Fruit fly (Drosophila melanogaster): Measurements from ENCODE around the gene Rich.

Gene Rich

DNA sequence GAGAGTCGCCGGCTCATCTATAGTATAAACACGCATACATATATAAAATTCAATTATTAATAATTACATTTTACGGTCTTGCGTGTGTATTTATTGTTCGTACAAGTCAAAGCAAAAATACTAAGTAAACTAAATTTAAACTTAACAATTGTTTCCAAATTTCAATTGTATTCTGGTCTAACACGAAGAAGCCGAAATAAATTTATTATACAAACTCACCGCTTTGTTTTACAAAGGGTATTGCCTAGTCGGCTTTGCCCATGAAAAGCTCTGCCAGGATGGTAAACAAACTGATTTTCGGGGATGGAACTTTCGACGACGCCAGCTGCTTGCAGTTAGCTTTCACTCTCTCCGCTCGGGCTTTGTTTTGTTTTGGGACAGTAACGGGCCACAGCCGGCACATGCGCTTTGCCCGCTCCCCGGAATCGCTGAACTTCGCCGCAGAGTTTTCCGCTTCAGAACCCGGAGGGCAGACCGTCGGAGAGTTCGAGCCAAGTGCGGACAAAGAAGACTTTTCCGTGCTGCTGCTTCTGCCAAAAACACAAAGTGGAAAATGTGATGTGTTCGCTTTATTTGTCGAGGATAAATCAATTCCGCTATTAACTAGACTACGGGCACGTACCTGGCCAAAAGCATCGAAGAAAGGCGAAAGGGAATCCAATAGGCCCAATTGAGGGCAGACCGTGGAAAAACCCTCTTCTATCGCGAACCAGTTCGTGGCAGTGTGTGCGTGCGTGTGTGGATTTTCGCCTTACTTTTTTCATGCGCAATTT is 11.0 kb upstream of the Rich start, which contains the start of gene Srpk79D:
Srpk79D (plus strand) TSS at position 457 of the 773 bp plus-strand sequence.
- TF ChIP-seq CG5204 (GFP tag; optimal IDR thresholded peaks at IDR 0.05), result no peak
- no peak for TF ChIP-seq toe (GFP tag; optimal IDR thresholded peaks at IDR 0.05)
- no peak for TF ChIP-seq CG11617 (GFP tag; optimal IDR thresholded peaks at IDR 0.05)
- no peak for TF ChIP-seq cnc (optimal IDR thresholded peaks at IDR 0.05)
- TF ChIP-seq CG14711 (tag; optimal IDR thresholded peaks at IDR 0.05), result no peak
- TF ChIP-seq Crg-1 (GFP tag; optimal IDR thresholded peaks at IDR 0.05), result no peak
- no peak for TF ChIP-seq tj (GFP tag; optimal IDR thresholded peaks at IDR 0.05)
- no peak for TF ChIP-seq CG12768 (GFP tag; optimal IDR thresholded peaks at IDR 0.05)
- no peak for TF ChIP-seq pad (GFP tag; optimal IDR thresholded peaks at IDR 0.05)
- TF ChIP-seq Mnt (GFP tag; optimal IDR thresholded peaks at IDR 0.05), result no peak

DNA sequence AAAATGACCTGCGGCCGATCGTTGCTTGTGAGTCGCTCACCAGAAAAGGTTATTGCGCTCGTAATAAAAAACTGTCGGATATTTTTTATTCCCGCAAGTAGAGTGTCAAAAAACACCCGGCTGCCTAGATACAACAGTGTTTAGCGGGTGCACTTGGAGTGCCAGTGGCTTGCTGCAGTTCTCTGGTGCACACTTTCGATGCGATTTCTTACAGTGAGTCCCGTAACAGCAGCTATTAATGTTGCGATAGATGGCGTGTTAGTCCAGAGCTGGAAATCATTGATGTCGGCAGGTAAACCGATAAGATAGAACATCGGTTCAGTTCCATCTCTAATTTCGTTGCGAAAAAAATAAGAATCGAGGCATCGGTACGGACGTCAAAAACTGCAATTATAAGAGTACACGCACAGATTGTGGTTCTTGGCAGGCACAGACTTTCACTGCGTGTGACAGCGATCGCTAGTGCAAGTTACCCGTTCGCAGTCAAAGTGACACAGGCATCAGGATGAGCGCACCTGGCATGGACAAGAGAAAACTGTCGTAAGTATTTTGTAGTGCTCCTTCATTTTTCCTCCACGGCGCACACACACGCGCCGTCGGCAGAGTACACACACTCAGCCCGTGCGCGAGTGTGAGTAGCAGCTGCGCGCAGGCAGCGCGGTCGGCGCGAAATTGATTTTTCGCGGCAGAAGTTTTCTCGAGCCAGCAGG is 4.7 kb upstream of the Rich start, which contains the start of gene Csp:
Csp (plus strand) TSS at position 135 of the 710 bp plus-strand sequence.
- TF ChIP-seq ovo (GFP tag; optimal IDR thresholded peaks at IDR 0.05), result peak; percentile 18
- TF ChIP-seq Crg-1 (GFP tag; optimal IDR thresholded peaks at IDR 0.05), result peak; percentile 5
- TF ChIP-seq kay (GFP tag; ENCODE audit: borderline replicate concordance), result no peak
- TF ChIP-seq Clk (GFP tag; optimal IDR thresholded peaks at IDR 0.05), result peak; percentile 47
- peak; percentile 47 for TF ChIP-seq bab1 (GFP tag; optimal IDR thresholded peaks at IDR 0.05)
- no peak for TF ChIP-seq cnc (optimal IDR thresholded peaks at IDR 0.05)
- peak; percentile 59 for TF ChIP-seq CG5204 (GFP tag; optimal IDR thresholded peaks at IDR 0.05)
- peak; percentile 78 for TF ChIP-seq toe (GFP tag; optimal IDR thresholded peaks at IDR 0.05)
- TF ChIP-seq CG11617 (GFP tag; optimal IDR thresholded peaks at IDR 0.05), result peak; percentile 18
- peak; percentile 35 for TF ChIP-seq CG14711 (tag; optimal IDR thresholded peaks at IDR 0.05)
- TF ChIP-seq CG7045 (GFP tag; optimal IDR thresholded peaks at IDR 0.05), result peak; percentile 35
- peak; percentile 23 for TF ChIP-seq pad (GFP tag; optimal IDR thresholded peaks at IDR 0.05)
- peak; percentile 61 for TF ChIP-seq Mnt (GFP tag; optimal IDR thresholded peaks at IDR 0.05)
- peak; percentile 45 for TF ChIP-seq CG1620 (GFP tag; optimal IDR thresholded peaks at IDR 0.05)
- peak; percentile 56 for TF ChIP-seq CG12768 (GFP tag; optimal IDR thresholded peaks at IDR 0.05)
- TF ChIP-seq Hr96 (GFP tag; optimal IDR thresholded peaks at IDR 0.05), result peak; percentile 67
- TF ChIP-seq CG33017 (tag; optimal IDR thresholded peaks at IDR 0.05), result no peak
- peak; percentile 38 for TF ChIP-seq CG7101 (tag; optimal IDR thresholded peaks at IDR 0.05)
- TF ChIP-seq tj (GFP tag; optimal IDR thresholded peaks at IDR 0.05), result no peak
- peak; percentile 35 for TF ChIP-seq cic (GFP tag; optimal IDR thresholded peaks at IDR 0.05)

DNA sequence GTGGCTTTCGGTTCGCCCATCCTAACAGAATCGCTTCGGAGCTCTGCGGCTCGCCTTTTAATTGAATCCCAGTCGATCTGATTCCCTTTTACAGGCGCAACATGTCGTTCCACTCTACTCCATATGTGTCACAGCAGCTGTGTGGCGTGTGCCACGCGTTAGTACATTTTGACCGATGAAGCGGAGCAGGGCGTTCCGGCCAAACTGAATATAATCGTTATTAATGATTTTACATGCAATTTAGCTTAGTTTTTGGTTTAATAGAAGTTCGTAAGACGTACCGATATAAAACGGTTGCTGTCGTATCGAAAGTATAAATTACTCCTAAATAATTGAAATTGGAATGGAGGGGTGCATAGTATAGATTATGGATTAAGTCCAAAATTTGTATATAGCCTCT is 3.8 kb upstream of the Rich start, which contains the start of gene CG11523:
CG11523 (minus strand) TSS at position 145 of the 400 bp plus-strand sequence.
- TF ChIP-seq bab1 (GFP tag; optimal IDR thresholded peaks at IDR 0.05), result no peak
- peak; percentile 46 for TF ChIP-seq toe (GFP tag; optimal IDR thresholded peaks at IDR 0.05)
- peak; percentile 27 for TF ChIP-seq CG1620 (GFP tag; optimal IDR thresholded peaks at IDR 0.05)
- TF ChIP-seq CG12768 (GFP tag; optimal IDR thresholded peaks at IDR 0.05), result peak; percentile 32
- peak; percentile 5 for TF ChIP-seq CG11617 (GFP tag; optimal IDR thresholded peaks at IDR 0.05)
- no peak for TF ChIP-seq CG33017 (tag; optimal IDR thresholded peaks at IDR 0.05)
- TF ChIP-seq tj (GFP tag; optimal IDR thresholded peaks at IDR 0.05), result no peak
- TF ChIP-seq pad (GFP tag; optimal IDR thresholded peaks at IDR 0.05), result peak; percentile 28
- no peak for TF ChIP-seq kay (GFP tag; ENCODE audit: borderline replicate concordance)
- TF ChIP-seq ovo (GFP tag; optimal IDR thresholded peaks at IDR 0.05), result no peak
- no peak for TF ChIP-seq Crg-1 (GFP tag; optimal IDR thresholded peaks at IDR 0.05)
- no peak for TF ChIP-seq Clk (GFP tag; optimal IDR thresholded peaks at IDR 0.05)
- TF ChIP-seq cic (GFP tag; optimal IDR thresholded peaks at IDR 0.05), result no peak
- no peak for TF ChIP-seq CG14711 (tag; optimal IDR thresholded peaks at IDR 0.05)
- TF ChIP-seq CG7101 (tag; optimal IDR thresholded peaks at IDR 0.05), result peak; percentile 34
- peak; percentile 8 for TF ChIP-seq CG7045 (GFP tag; optimal IDR thresholded peaks at IDR 0.05)
- TF ChIP-seq Hr96 (GFP tag; optimal IDR thresholded peaks at IDR 0.05), result peak; percentile 25
- TF ChIP-seq CG5204 (GFP tag; optimal IDR thresholded peaks at IDR 0.05), result no peak
- TF ChIP-seq Mnt (GFP tag; optimal IDR thresholded peaks at IDR 0.05), result peak; percentile 46
- no peak for TF ChIP-seq cnc (optimal IDR thresholded peaks at IDR 0.05)

DNA sequence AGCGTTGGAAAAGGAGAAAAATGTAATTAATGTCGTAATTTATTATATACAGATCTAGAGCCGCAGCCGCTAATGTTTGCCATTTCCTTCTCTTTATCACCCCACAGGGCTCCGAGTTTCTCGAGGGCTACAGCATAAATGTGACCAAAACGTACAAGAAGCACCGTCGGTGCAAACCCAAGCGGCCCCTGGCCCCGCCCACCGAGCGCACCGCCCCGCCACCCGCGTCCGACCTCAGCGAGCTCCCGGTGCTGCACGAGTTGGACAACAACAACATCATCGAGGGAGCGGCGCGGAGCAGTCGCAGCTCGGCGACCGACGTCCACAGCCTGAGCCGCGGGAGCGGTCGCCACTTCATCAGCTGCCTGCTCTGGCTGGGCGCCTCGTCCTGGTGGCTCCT is 20.5 kb downstream of the Rich start:
- TF ChIP-seq CG11617 (GFP tag; optimal IDR thresholded peaks at IDR 0.05), result no peak
- TF ChIP-seq Crg-1 (GFP tag; optimal IDR thresholded peaks at IDR 0.05), result no peak
- no peak for TF ChIP-seq CG7101 (tag; optimal IDR thresholded peaks at IDR 0.05)
- no peak for TF ChIP-seq cnc (optimal IDR thresholded peaks at IDR 0.05)
- TF ChIP-seq bab1 (GFP tag; optimal IDR thresholded peaks at IDR 0.05), result no peak
- TF ChIP-seq Hr96 (GFP tag; optimal IDR thresholded peaks at IDR 0.05), result no peak
- TF ChIP-seq toe (GFP tag; optimal IDR thresholded peaks at IDR 0.05), result no peak
- no peak for TF ChIP-seq pad (GFP tag; optimal IDR thresholded peaks at IDR 0.05)
- no peak for TF ChIP-seq CG7045 (GFP tag; optimal IDR thresholded peaks at IDR 0.05)

DNA sequence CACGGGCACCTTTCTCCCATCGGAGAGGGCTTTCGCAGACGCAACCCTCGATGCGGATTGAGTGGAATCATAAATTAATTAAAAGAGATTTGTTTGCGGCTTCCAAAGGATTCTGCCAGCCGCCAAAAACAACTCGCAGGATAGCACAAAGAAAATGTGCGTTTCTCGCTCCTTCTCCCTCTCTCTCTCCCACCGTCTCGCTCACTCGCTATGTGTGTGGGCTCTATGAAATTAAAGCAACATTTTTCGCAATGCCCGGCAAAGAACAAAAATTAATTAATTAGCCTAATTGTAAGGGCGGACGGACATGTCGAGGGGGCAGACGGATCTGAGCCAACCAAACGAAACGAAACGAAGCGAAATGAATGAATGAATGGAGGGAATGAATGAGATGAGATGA is 25.1 kb downstream of the Rich start:
- no peak for TF ChIP-seq CG5204 (GFP tag; optimal IDR thresholded peaks at IDR 0.05)
- no peak for TF ChIP-seq Crg-1 (GFP tag; optimal IDR thresholded peaks at IDR 0.05)
- no peak for TF ChIP-seq cnc (optimal IDR thresholded peaks at IDR 0.05)

DNA sequence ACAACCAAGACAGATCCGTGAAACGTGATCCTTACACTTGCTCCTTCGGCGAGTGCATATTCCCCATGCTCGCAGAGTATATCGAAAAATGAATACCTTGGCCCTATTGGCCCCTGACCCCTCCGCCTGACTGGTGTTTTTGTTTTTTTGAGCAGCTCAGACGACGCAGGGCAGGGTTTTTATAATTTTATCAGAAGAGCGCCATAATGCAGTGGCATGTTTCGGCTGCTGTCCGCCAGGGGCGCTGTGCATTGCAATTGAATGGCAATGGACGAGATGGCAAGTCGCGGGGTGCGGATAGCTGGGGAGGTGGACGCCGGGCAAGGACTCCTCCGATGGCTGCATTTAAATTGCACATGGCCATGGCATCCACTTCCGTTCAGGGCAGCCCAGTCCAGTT is 39.6 kb downstream of the Rich start:
- TF ChIP-seq tj (GFP tag; optimal IDR thresholded peaks at IDR 0.05) (no peak), CG33017 (tag; optimal IDR thresholded peaks at IDR 0.05) (no peak), CG14711 (tag; optimal IDR thresholded peaks at IDR 0.05) (no peak)
